Worm (Caenorhabditis elegans): ENCODE measurements around the gene ttr-31.

- TF ChIP-seq nhr-25 (tag; optimal IDR thresholded peaks at IDR 0.05) = no peak
- no peak for TF ChIP-seq lsy-2 (tag; optimal IDR thresholded peaks at IDR 0.05)
- TF ChIP-seq nhr-23 (tag; optimal IDR thresholded peaks at IDR 0.05) = no peak
- TF ChIP-seq dmd-4 (tag; optimal IDR thresholded peaks at IDR 0.05) = no peak
- TF ChIP-seq nhr-77 (tag; optimal IDR thresholded peaks at IDR 0.05) = no peak
- TF ChIP-seq Y55F3AM.14 (GFP tag; optimal IDR thresholded peaks at IDR 0.05) = no peak
- TF ChIP-seq nhr-6 (tag; optimal IDR thresholded peaks at IDR 0.05) = no peak
- TF ChIP-seq elt-3 (tag; optimal IDR thresholded peaks at IDR 0.05) = no peak
- no peak for TF ChIP-seq snpc-4 (tag; optimal IDR thresholded peaks at IDR 0.05)
- TF ChIP-seq ztf-4 (tag; optimal IDR thresholded peaks at IDR 0.05) = no peak
- TF ChIP-seq R02D3.7 (tag; optimal IDR thresholded peaks at IDR 0.05) = no peak
- no peak for TF ChIP-seq ceh-16 (tag; optimal IDR thresholded peaks at IDR 0.05)
These were observed 18.0 kb downstream of the ttr-31 start for ce11 chrX:10990855-10991176.
